Fruit fly (Drosophila melanogaster): ENCODE results near the gene HLH4C.

- no peak for TF ChIP-seq ttk (optimal IDR thresholded peaks at IDR 0.05)
- TF ChIP-seq psq (optimal IDR thresholded peaks at IDR 0.05), result no peak
These were observed 10.7 kb upstream of the HLH4C start for dm6 chrX:4657896-4658295.

Data from Kc167 (cell line).